Worm (Caenorhabditis elegans): ENCODE data around the gene Y82E9BL.5.

DNA sequence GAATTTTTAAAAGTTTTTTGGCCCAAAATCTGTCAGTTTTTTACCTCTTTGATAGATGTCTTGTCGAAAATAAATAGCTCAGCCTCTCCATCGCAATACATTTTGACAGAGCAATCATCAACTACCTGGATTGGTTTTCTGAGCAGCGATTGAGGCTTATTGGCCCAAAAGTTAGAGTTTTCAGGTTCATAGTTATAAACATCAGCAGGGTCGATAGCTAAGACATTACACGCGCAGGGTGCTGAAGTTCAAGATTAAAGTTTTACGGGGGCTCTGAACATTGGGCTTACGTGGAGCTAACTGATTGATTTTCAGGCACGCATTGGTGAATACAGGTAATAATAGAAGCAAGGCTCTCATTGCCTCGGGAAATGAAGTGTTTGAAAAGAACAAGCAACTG, 12.2 kb upstream of the Y82E9BL.5 start, which contains the start of gene Y82E9BR.9:
- TF ChIP-seq lin-13 (tag; optimal IDR thresholded peaks at IDR 0.05), result no peak
- no peak for TF ChIP-seq elt-3 (tag; optimal IDR thresholded peaks at IDR 0.05)
- no peak for TF ChIP-seq unc-62 (GFP tag; optimal IDR thresholded peaks at IDR 0.05)
- no peak for TF ChIP-seq sptf-1 (tag; optimal IDR thresholded peaks at IDR 0.05)
- no peak for TF ChIP-seq nhr-76 (tag; optimal IDR thresholded peaks at IDR 0.05)
- no peak for TF ChIP-seq blmp-1 (tag; optimal IDR thresholded peaks at IDR 0.05)
- no peak for TF ChIP-seq mep-1 (tag; optimal IDR thresholded peaks at IDR 0.05)
- no peak for TF ChIP-seq lsy-2 (tag; optimal IDR thresholded peaks at IDR 0.05)
- no peak for TF ChIP-seq ceh-39 (tag; optimal IDR thresholded peaks at IDR 0.05)

All from whole organism, mixed stage, embryonic.